Worm (Caenorhabditis elegans) whole organism, late embryonic: ENCODE measurements around the gene nep-10.

ENCODE experiments used
- C08G9.2 ChIP-seq: sonication (generic microtip); optimal IDR thresholded peaks from 2 replicates; lab custom pipeline; 2016; ENCODE audit warnings: mild to moderate bottlenecking, missing genetic modification characterization, moderate library complexity, missing compliant biosample characterization
- C38D4.7 ChIP-seq: fragments of 200-800 bp; sonication (Bioruptor generic); optimal IDR thresholded peaks from 2 replicates; lab custom pipeline; 2018; ENCODE audit warnings: mild to moderate bottlenecking, missing genetic modification characterization, moderate library complexity, missing compliant biosample characterization
- K02D7.2 ChIP-seq: sonication (generic microtip); optimal IDR thresholded peaks from 2 replicates; lab custom pipeline; 2017; ENCODE audit warnings: mild to moderate bottlenecking, missing genetic modification characterization, missing compliant biosample characterization
- K09A11.1 ChIP-seq: sonication (generic microtip); optimal IDR thresholded peaks from 2 replicates; lab custom pipeline; 2017; ENCODE audit warnings: antibody characterized with exemption, mild to moderate bottlenecking, missing genetic modification characterization, missing compliant biosample characterization; ENCODE audit not compliant: insufficient read depth
- ahr-1 ChIP-seq: sonication (generic microtip); optimal IDR thresholded peaks from 2 replicates; lab custom pipeline; 2016; ENCODE audit warnings: missing genetic modification characterization, missing compliant biosample characterization
- ceh-14 ChIP-seq: sonication (generic microtip); optimal IDR thresholded peaks from 2 replicates; lab custom pipeline; 2016; ENCODE audit warnings: missing genotype, missing genetic modification characterization, missing compliant biosample characterization
- ceh-18 ChIP-seq: sonication (generic microtip); optimal IDR thresholded peaks from 2 replicates; lab custom pipeline; 2016; ENCODE audit warnings: missing genetic modification characterization, missing compliant biosample characterization
- ceh-19 ChIP-seq: fragments of 200-800 bp; sonication (Bioruptor generic); optimal IDR thresholded peaks from 2 replicates; lab custom pipeline; 2018; ENCODE audit warnings: mild to moderate bottlenecking, missing genetic modification characterization, missing compliant biosample characterization
- ceh-22 ChIP-seq: sonication (generic microtip); optimal IDR thresholded peaks from 2 replicates; lab custom pipeline; 2017; ENCODE audit warnings: missing biosample characterization, missing genetic modification characterization
- ceh-24 ChIP-seq: sonication (generic microtip); optimal IDR thresholded peaks from 2 replicates; lab custom pipeline; 2016; ENCODE audit warnings: mild to moderate bottlenecking, missing genetic modification characterization, missing compliant biosample characterization
- ceh-30 ChIP-seq: fragments of 150-350 bp; optimal IDR thresholded peaks from 2 replicates; lab custom pipeline; 2014; ENCODE audit warnings: missing biosample characterization, missing genetic modification characterization
- ceh-45 ChIP-seq: fragments of 200-800 bp; sonication (Bioruptor generic); IDR thresholded peaks from 2 replicates; pipeline ENCODE4 v1.3.6; 2022; ENCODE audit warnings: missing genetic modification reagents, missing genetic modification characterization, missing compliant biosample characterization
- ceh-48 ChIP-seq: sonication (generic microtip); optimal IDR thresholded peaks from 2 replicates; lab custom pipeline; 2016; ENCODE audit warnings: missing genetic modification characterization, inconsistent platforms, missing compliant biosample characterization
- ceh-9 ChIP-seq: sonication (generic microtip); optimal IDR thresholded peaks from 2 replicates; lab custom pipeline; 2016; ENCODE audit warnings: mild to moderate bottlenecking, missing genetic modification characterization, inconsistent platforms, missing compliant biosample characterization
- elt-2 ChIP-seq: sonication (generic microtip); optimal IDR thresholded peaks from 2 replicates; lab custom pipeline; 2016; ENCODE audit warnings: missing genetic modification reagents, missing genetic modification characterization, missing compliant biosample characterization
- eyg-1 ChIP-seq: sonication (generic microtip); optimal IDR thresholded peaks from 2 replicates; lab custom pipeline; 2016; ENCODE audit warnings: missing genotype, missing genetic modification characterization, missing compliant biosample characterization
- fax-1 ChIP-seq: sonication (generic microtip); optimal IDR thresholded peaks from 2 replicates; lab custom pipeline; 2016; ENCODE audit warnings: missing genotype, missing genetic modification characterization, missing compliant biosample characterization
- fkh-10 ChIP-seq: fragments of 150-350 bp; optimal IDR thresholded peaks from 2 replicates; lab custom pipeline; 2014; ENCODE audit warnings: missing biosample characterization, missing genetic modification reagents, missing genetic modification characterization
- fkh-6 ChIP-seq: sonication (generic microtip); optimal IDR thresholded peaks from 2 replicates; lab custom pipeline; 2016; ENCODE audit warnings: missing genetic modification characterization, missing compliant biosample characterization
- hlh-30 ChIP-seq: sonication (generic microtip); optimal IDR thresholded peaks from 2 replicates; lab custom pipeline; 2017; ENCODE audit warnings: antibody characterized with exemption, missing genetic modification characterization, missing compliant biosample characterization; ENCODE audit not compliant: insufficient read depth
- hlh-6 ChIP-seq: sonication (generic microtip); optimal IDR thresholded peaks from 2 replicates; lab custom pipeline; 2016; ENCODE audit warnings: missing genotype, missing genetic modification characterization, missing compliant biosample characterization
- hlh-8 ChIP-seq: sonication (generic microtip); optimal IDR thresholded peaks from 2 replicates; lab custom pipeline; 2016; ENCODE audit warnings: missing genotype, missing genetic modification characterization, missing compliant biosample characterization
- lim-6 ChIP-seq: sonication (generic microtip); optimal IDR thresholded peaks from 2 replicates; lab custom pipeline; 2016; ENCODE audit warnings: missing genetic modification characterization, missing compliant biosample characterization
- lin-11 ChIP-seq: fragments of 200-800 bp; sonication (Bioruptor generic); optimal IDR thresholded peaks from 2 replicates; lab custom pipeline; 2018; ENCODE audit warnings: mild to moderate bottlenecking, missing genetic modification characterization, missing compliant biosample characterization
- madf-2 ChIP-seq: sonication (generic microtip); optimal IDR thresholded peaks from 2 replicates; lab custom pipeline; 2017; ENCODE audit warnings: missing genetic modification characterization, missing compliant biosample characterization
- mec-3 ChIP-seq: sonication (generic microtip); optimal IDR thresholded peaks from 2 replicates; lab custom pipeline; 2016; ENCODE audit warnings: borderline replicate concordance, missing genetic modification characterization, missing compliant biosample characterization
- nfya-1 ChIP-seq: sonication (generic microtip); optimal IDR thresholded peaks from 2 replicates; lab custom pipeline; 2017; ENCODE audit warnings: missing genetic modification characterization, mild to moderate bottlenecking, missing compliant biosample characterization, antibody characterized with exemption, moderate library complexity
- nhr-11 ChIP-seq: fragments of 150-350 bp; optimal IDR thresholded peaks from 2 replicates; lab custom pipeline; 2014; ENCODE audit warnings: missing biosample characterization, missing genetic modification characterization
- nhr-232 ChIP-seq: sonication (generic microtip); optimal IDR thresholded peaks from 2 replicates; lab custom pipeline; 2016; ENCODE audit warnings: missing genetic modification characterization, missing compliant biosample characterization
- npax-4 ChIP-seq: sonication (generic microtip); optimal IDR thresholded peaks from 2 replicates; lab custom pipeline; 2016; ENCODE audit warnings: missing genetic modification characterization, missing compliant biosample characterization
- odd-2 ChIP-seq: sonication (generic microtip); optimal IDR thresholded peaks from 2 replicates; lab custom pipeline; 2017; ENCODE audit warnings: antibody characterized with exemption, mild to moderate bottlenecking, missing genetic modification characterization, missing compliant biosample characterization
- pat-9 ChIP-seq: fragments of 200-800 bp; sonication (Bioruptor generic); optimal IDR thresholded peaks from 2 replicates; lab custom pipeline; 2018; ENCODE audit warnings: mild to moderate bottlenecking, missing genetic modification characterization, moderate library complexity, missing compliant biosample characterization
- pax-1 ChIP-seq: fragments of 150-350 bp; optimal IDR thresholded peaks from 2 replicates; lab custom pipeline; 2014; ENCODE audit warnings: missing biosample characterization, missing genetic modification characterization
- pha-2 ChIP-seq: sonication (generic microtip); optimal IDR thresholded peaks from 2 replicates; lab custom pipeline; 2017; ENCODE audit warnings: mild to moderate bottlenecking, missing genetic modification characterization, missing compliant biosample characterization
- pqm-1 ChIP-seq: sonication (generic microtip); optimal IDR thresholded peaks from 2 replicates; lab custom pipeline; 2016; ENCODE audit warnings: missing genetic modification characterization, missing compliant biosample characterization
- rnt-1 ChIP-seq: sonication (generic microtip); optimal IDR thresholded peaks from 2 replicates; lab custom pipeline; 2016; ENCODE audit warnings: missing genetic modification characterization, missing compliant biosample characterization
- tbx-2 ChIP-seq: sonication (generic microtip); optimal IDR thresholded peaks from 2 replicates; lab custom pipeline; 2016; ENCODE audit warnings: missing genetic modification characterization, missing compliant biosample characterization
- tbx-7 ChIP-seq: sonication (generic microtip); optimal IDR thresholded peaks from 2 replicates; lab custom pipeline; 2016; ENCODE audit warnings: missing genotype, missing genetic modification characterization, missing compliant biosample characterization
- ttx-3 ChIP-seq: sonication (generic microtip); optimal IDR thresholded peaks from 2 replicates; lab custom pipeline; 2016; ENCODE audit warnings: missing genetic modification reagents, missing genetic modification characterization, missing compliant biosample characterization
- unc-3 ChIP-seq, 2 experiments: fragments of 200-800 bp in 1 of 2; sonication (Bioruptor generic) in 1 of 2; sonication (generic microtip) in 1 of 2; conservative IDR thresholded peaks in 1 of 2; optimal IDR thresholded peaks in 1 of 2; 2 replicates each; pipeline versions ENCODE4 v1.3.6 to Lab custom; 2016 to 2022; ENCODE audit warnings: missing compliant biosample characterization in 2 of 2, missing genetic modification characterization in 2 of 2, missing genetic modification reagents in 1 of 2
- unc-86 ChIP-seq: sonication (generic microtip); optimal IDR thresholded peaks from 2 replicates; lab custom pipeline; 2016; ENCODE audit warnings: missing genetic modification characterization, missing compliant biosample characterization
- ztf-16 ChIP-seq: sonication (generic microtip); optimal IDR thresholded peaks from 2 replicates; lab custom pipeline; 2017; ENCODE audit warnings: missing genetic modification characterization, missing compliant biosample characterization

The nep-10 gene

DNA sequence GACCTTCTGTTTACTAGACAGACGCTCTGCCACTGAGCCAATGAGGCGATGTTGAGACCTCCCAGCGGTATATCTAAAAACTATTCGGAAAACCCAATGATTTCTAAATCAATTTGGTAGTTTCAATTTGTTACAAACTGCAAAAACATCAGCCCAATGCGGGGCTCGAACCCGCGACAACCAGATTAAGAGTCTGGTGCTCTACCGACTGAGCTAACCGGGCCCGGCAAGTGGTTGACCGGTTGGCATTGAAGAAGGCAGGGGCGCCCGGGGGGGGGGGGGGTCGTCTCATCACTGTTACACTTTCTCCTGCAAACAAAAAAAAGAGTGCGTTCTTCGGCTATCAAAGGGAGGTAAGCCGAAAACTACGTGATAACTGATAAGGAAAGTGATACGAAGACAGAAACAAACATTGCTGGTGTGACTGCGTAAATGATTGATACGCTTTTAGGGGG lies 36.5 kb upstream of the nep-10 start (continued):
- TF ChIP-seq K09A11.1 (no peak), pha-2 (tag; lab: Kevin White, UChicago) (peak; percentile 56), npax-4 (tag; lab: Kevin White, UChicago) (no peak), ceh-24 (tag; lab: Kevin White, UChicago) (no peak), ztf-16 (no peak), ceh-9 (tag; lab: Kevin White, UChicago) (peak; percentile 7), nhr-232 (tag; lab: Kevin White, UChicago) (no peak), ttx-3 (tag; lab: Kevin White, UChicago) (no peak), lin-11 (tag; lab: Kevin White, UChicago) (peak; percentile 15), pax-1 (tag; lab: Kevin White, UChicago) (no peak), tbx-7 (tag; lab: Kevin White, UChicago) (no peak), madf-2 (tag; lab: Kevin White, UChicago) (peak; percentile 19), unc-86 (no peak), ceh-19 (peak; percentile 16), nhr-11 (tag; lab: Kevin White, UChicago) (no peak), hlh-8 (tag; lab: Kevin White, UChicago) (no peak), hlh-30 (tag; lab: Kevin White, UChicago) (no peak), ceh-30 (tag; lab: Kevin White, UChicago) (no peak), ceh-14 (peak; percentile 47), pqm-1 (no peak), hlh-6 (tag; lab: Kevin White, UChicago) (peak; percentile 63), fax-1 (tag; lab: Kevin White, UChicago) (peak; percentile 24), tbx-2 (tag; lab: Kevin White, UChicago) (peak; percentile 8), ceh-18 (tag; lab: Kevin White, UChicago) (no peak), nfya-1 (tag; lab: Kevin White, UChicago) (no peak), odd-2 (no peak), mec-3 (tag; lab: Kevin White, UChicago) (no peak), C08G9.2 (tag; lab: Kevin White, UChicago) (peak; percentile 12), ceh-48 (tag; lab: Kevin White, UChicago) (no peak), elt-2 (tag; lab: Kevin White, UChicago) (peak; percentile 97), ahr-1 (no peak), lim-6 (tag; lab: Kevin White, UChicago) (no peak)

DNA sequence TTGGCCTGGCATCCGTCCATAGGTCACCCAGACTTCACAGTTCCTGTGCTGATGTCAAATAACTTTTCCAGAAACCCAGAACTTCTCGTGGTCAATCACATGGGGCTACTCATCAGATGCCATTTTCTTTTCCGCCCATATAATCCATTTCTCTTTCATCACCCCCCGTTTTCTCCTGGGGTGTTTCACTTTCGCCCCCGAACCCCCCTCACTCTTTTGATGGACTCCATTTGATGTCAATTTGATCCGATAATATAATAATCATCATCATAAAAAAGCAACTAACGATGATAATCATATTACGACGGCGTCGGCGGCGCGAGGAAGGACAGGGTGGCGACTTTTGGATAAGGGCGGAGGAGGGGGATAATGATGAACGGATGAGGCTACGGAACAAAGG lies 35.5 kb upstream of the nep-10 start:
- TF ChIP-seq ceh-9 (tag; lab: Kevin White, UChicago), result no peak
- TF ChIP-seq ceh-22, result no peak
- TF ChIP-seq ztf-16, result no peak
- no peak for TF ChIP-seq nfya-1 (tag; lab: Kevin White, UChicago)
- no peak for TF ChIP-seq eyg-1 (tag; lab: Kevin White, UChicago)
- no peak for TF ChIP-seq pqm-1
- TF ChIP-seq C38D4.7 (GFP tag; lab: Kevin White, UChicago), result no peak
- TF ChIP-seq fkh-10 (GFP tag; lab: Kevin White, UChicago), result no peak
- TF ChIP-seq ceh-14, result no peak
- no peak for TF ChIP-seq ceh-48 (tag; lab: Kevin White, UChicago)
- no peak for TF ChIP-seq fkh-6

DNA sequence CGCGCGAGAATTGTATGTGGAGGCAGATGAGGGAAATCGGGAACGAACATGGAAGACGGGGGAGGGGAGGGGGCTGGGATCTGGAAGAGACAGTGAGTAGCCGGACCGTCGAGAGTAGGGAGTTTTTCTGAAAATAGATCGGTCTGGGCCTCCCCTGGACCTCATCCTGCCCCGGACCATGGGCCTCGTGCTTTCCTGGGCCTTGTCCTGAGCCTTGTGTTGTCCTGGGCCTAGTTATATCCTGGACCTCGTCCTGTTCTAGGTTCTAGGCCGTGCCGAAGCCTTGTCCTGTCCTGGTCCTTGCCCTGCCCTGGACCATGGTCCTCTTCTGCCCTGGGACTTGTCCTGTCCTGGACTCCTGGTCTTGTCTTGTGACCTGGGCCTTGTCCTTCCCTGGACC lies 34.6 kb upstream of the nep-10 start:
- TF ChIP-seq pat-9 (tag; lab: Kevin White, UChicago) (no peak), K02D7.2 (tag; lab: Kevin White, UChicago) (no peak), ceh-45 (GFP tag; lab: Robert Waterston, UW) (no peak), rnt-1 (tag; lab: Kevin White, UChicago) (no peak), pha-2 (tag; lab: Kevin White, UChicago) (no peak), tbx-2 (tag; lab: Kevin White, UChicago) (no peak), unc-3 (GFP tag; conservative IDR thresholded peaks at IDR 0.05; lab: Robert Waterston, UW) (no peak), unc-3 (tag; optimal IDR thresholded peaks at IDR 0.05; lab: Kevin White, UChicago) (no peak)
